Worm (Caenorhabditis elegans) whole organism, mixed stage, embryonic: ENCODE data around the gene H04M03.11.

Source experiments
- M03D4.4 ChIP-seq: sonication (generic microtip); optimal IDR thresholded peaks from 2 replicates; lab custom pipeline; 2017; ENCODE audit warnings: mild to moderate bottlenecking, missing genetic modification characterization, missing compliant biosample characterization
- ham-2 ChIP-seq: fragments of 200-800 bp; sonication (Bioruptor generic); optimal IDR thresholded peaks from 2 replicates; lab custom pipeline; 2018; ENCODE audit warnings: mild to moderate bottlenecking, missing genetic modification characterization, missing compliant biosample characterization
- mep-1 ChIP-seq: fragments of 150-350 bp; optimal IDR thresholded peaks from 2 replicates; lab custom pipeline; 2017; ENCODE audit warnings: missing biosample characterization, missing genetic modification reagents, missing genetic modification characterization, inconsistent platforms
- mls-2 ChIP-seq: sonication (generic microtip); optimal IDR thresholded peaks from 2 replicates; lab custom pipeline; 2016; ENCODE audit warnings: mild to moderate bottlenecking, missing genetic modification characterization, moderate library complexity, missing compliant biosample characterization
- nhr-12 ChIP-seq: fragments of 150-350 bp; optimal IDR thresholded peaks from 2 replicates; lab custom pipeline; 2014; ENCODE audit warnings: missing biosample characterization, missing genetic modification characterization
- nhr-28 ChIP-seq: fragments of 150-350 bp; optimal IDR thresholded peaks from 2 replicates; lab custom pipeline; 2014; ENCODE audit warnings: missing biosample characterization, missing genetic modification characterization
- nhr-76 ChIP-seq: sonication (generic microtip); optimal IDR thresholded peaks from 2 replicates; lab custom pipeline; 2017; ENCODE audit warnings: missing biosample characterization, missing genetic modification characterization
- pha-4 ChIP-seq: fragments of 150-350 bp; optimal IDR thresholded peaks from 2 replicates; lab custom pipeline; 2018; ENCODE audit warnings: missing biosample characterization, missing genetic modification reagents, missing genetic modification characterization
- unc-39 ChIP-seq: fragments of 150-350 bp; optimal IDR thresholded peaks from 2 replicates; lab custom pipeline; 2014; ENCODE audit warnings: missing biosample characterization, missing genetic modification characterization
- unc-62 ChIP-seq: fragments of 150-350 bp; optimal IDR thresholded peaks from 2 replicates; lab custom pipeline; 2014; ENCODE audit warnings: missing biosample characterization, missing genetic modification reagents, missing genetic modification characterization

DNA sequence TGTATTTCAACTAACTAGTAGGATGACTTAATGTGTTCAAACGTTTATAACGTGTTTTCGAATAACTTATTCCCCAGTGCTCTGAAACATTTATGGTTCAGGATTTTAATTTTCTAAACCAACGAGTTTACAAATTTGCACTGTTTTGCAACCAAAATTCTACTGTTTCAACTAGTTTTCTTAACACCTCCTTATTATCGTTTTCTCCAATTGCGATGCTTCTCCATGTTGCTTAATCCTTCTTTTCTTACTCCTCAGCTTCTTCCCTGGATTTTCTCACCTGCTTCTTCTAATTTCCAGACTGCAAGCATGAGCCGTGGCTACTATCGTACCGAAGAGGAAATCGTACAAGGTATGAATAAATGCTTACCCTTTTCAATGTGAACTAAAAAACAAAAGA, 45.9 kb upstream of the H04M03.11 start, which contains the start of gene lin-33:
- TF ChIP-seq unc-39 (tag; lab: Kevin White, UChicago) (no peak), pha-4 (no peak), nhr-12 (tag; lab: Kevin White, UChicago) (no peak), ham-2 (GFP tag; lab: Kevin White, UChicago) (no peak), nhr-76 (tag; lab: Kevin White, UChicago) (no peak), mep-1 (tag; lab: Kevin White, UChicago) (no peak), nhr-28 (tag; lab: Kevin White, UChicago) (no peak), mls-2 (tag; lab: Kevin White, UChicago) (no peak), M03D4.4 (tag; lab: Kevin White, UChicago) (no peak), unc-62 (GFP tag; lab: Kevin White, UChicago) (no peak)
